Fruit fly (Drosophila melanogaster) whole organism, prepupa: ENCODE results near the gene ND-15.

Source experiments
- Blimp-1 ChIP-seq: fragments of 200-800 bp; sonication (Bioruptor generic); optimal IDR thresholded peaks from 3 replicates; lab custom pipeline; 2017; ENCODE audit warnings: missing biosample characterization, missing genetic modification characterization, mild to moderate bottlenecking, moderate library complexity, missing genetic modification reagents
- CG10669 ChIP-seq: fragments of 200-800 bp; sonication (Bioruptor generic); optimal IDR thresholded peaks from 3 replicates; lab custom pipeline; 2018; ENCODE audit warnings: missing biosample characterization, mild to moderate bottlenecking, missing genetic modification characterization, moderate library complexity
- CG11294 ChIP-seq: fragments of 200-800 bp; sonication (Bioruptor generic); IDR thresholded peaks from 2 replicates; pipeline ENCODE4 v1.3.6; 2022; ENCODE audit warnings: missing biosample characterization, missing genetic modification characterization
- CG11762 ChIP-seq: fragments of 200-800 bp; sonication (Bioruptor generic); optimal IDR thresholded peaks from 3 replicates; lab custom pipeline; 2016; ENCODE audit warnings: missing biosample characterization, missing genetic modification characterization; ENCODE audit not compliant: insufficient read depth
- CG15336 ChIP-seq: fragments of 200-800 bp; sonication (Bioruptor generic); IDR thresholded peaks from 2 replicates; pipeline ENCODE4 v1.3.6; 2022; ENCODE audit warnings: missing biosample characterization, missing genetic modification characterization
- CG16779 ChIP-seq: fragments of 200-800 bp; sonication (Bioruptor generic); optimal IDR thresholded peaks from 3 replicates; lab custom pipeline; 2017; ENCODE audit warnings: missing biosample characterization, mild to moderate bottlenecking, missing genetic modification characterization
- CG31627 ChIP-seq: fragments of 200-800 bp; sonication (Bioruptor generic); optimal IDR thresholded peaks from 3 replicates; lab custom pipeline; 2016; ENCODE audit warnings: missing biosample characterization, missing genetic modification characterization
- CG32006 ChIP-seq: fragments of 200-800 bp; sonication (Bioruptor generic); optimal IDR thresholded peaks from 3 replicates; lab custom pipeline; 2017; ENCODE audit warnings: missing biosample characterization, mild to moderate bottlenecking, missing genetic modification characterization
- CG34406 ChIP-seq: fragments of 200-800 bp; sonication (Bioruptor generic); optimal IDR thresholded peaks from 3 replicates; lab custom pipeline; 2016; ENCODE audit warnings: missing biosample characterization, missing genetic modification characterization
- CG4318 ChIP-seq: fragments of 200-800 bp; sonication (Bioruptor generic); optimal IDR thresholded peaks from 3 replicates; lab custom pipeline; 2017; ENCODE audit warnings: missing biosample characterization, mild to moderate bottlenecking, missing genetic modification characterization
- CG6163 ChIP-seq: fragments of 200-800 bp; sonication (Bioruptor generic); IDR thresholded peaks from 3 replicates; pipeline ENCODE4 v1.3.6; 2022; ENCODE audit warnings: missing biosample characterization, missing genetic modification characterization
- CG6276 ChIP-seq: fragments of 200-800 bp; sonication (Bioruptor generic); optimal IDR thresholded peaks from 2 replicates; lab custom pipeline; 2017; ENCODE audit warnings: missing biosample characterization, mild to moderate bottlenecking, missing genetic modification characterization
- CG6808 ChIP-seq: fragments of 200-800 bp; sonication (Bioruptor generic); optimal IDR thresholded peaks from 3 replicates; lab custom pipeline; 2017; ENCODE audit warnings: missing biosample characterization, missing genetic modification characterization, mild to moderate bottlenecking, moderate library complexity, missing genetic modification reagents
- CG6854 ChIP-seq: fragments of 200-800 bp; sonication (Bioruptor generic); optimal IDR thresholded peaks from 2 replicates; lab custom pipeline; 2017; ENCODE audit warnings: missing biosample characterization, mild to moderate bottlenecking, missing genetic modification characterization
- CG7368 ChIP-seq: fragments of 200-800 bp; sonication (Bioruptor generic); optimal IDR thresholded peaks from 3 replicates; lab custom pipeline; 2016; ENCODE audit warnings: missing biosample characterization, missing genetic modification characterization
- Eip75B ChIP-seq: fragments of 200-800 bp; sonication (Bioruptor generic); optimal IDR thresholded peaks from 3 replicates; lab custom pipeline; 2016; ENCODE audit warnings: missing biosample characterization, missing genetic modification characterization
- Eip78C ChIP-seq: fragments of 200-800 bp; sonication (Bioruptor generic); peaks from one replicate; lab custom pipeline; 2016; ENCODE audit warnings: missing biosample characterization, missing genetic modification characterization
- Eip93F ChIP-seq: fragments of 200-800 bp; sonication (Bioruptor generic); optimal IDR thresholded peaks from 2 replicates; lab custom pipeline; 2016; ENCODE audit warnings: missing biosample characterization, mild to moderate bottlenecking, missing genetic modification characterization
- Hr38 ChIP-seq: sonication (Bioruptor generic); optimal IDR thresholded peaks from 2 replicates; lab custom pipeline; 2016; ENCODE audit warnings: missing biosample characterization, missing genetic modification characterization
- Hr39 ChIP-seq: fragments of 200-800 bp; sonication (Bioruptor generic); optimal IDR thresholded peaks from 2 replicates; lab custom pipeline; 2016; ENCODE audit warnings: missing biosample characterization, missing genetic modification characterization
- Lpt ChIP-seq: fragments of 200-800 bp; sonication (Bioruptor generic); optimal IDR thresholded peaks from 3 replicates; lab custom pipeline; 2016; ENCODE audit warnings: missing biosample characterization, missing genetic modification characterization
- Met ChIP-seq: fragments of 200-800 bp; sonication (Bioruptor generic); optimal IDR thresholded peaks from 3 replicates; lab custom pipeline; 2016; ENCODE audit warnings: missing biosample characterization, missing genetic modification characterization
- OdsH ChIP-seq: fragments of 200-800 bp; sonication (Bioruptor generic); optimal IDR thresholded peaks from 3 replicates; lab custom pipeline; 2016; ENCODE audit warnings: missing biosample characterization, missing genetic modification characterization
- Smox ChIP-seq: fragments of 200-800 bp; sonication (Bioruptor generic); optimal IDR thresholded peaks from 3 replicates; lab custom pipeline; 2016; ENCODE audit warnings: missing biosample characterization, missing genetic modification characterization
- Sox14 ChIP-seq: fragments of 200-800 bp; sonication (Bioruptor generic); optimal IDR thresholded peaks from 3 replicates; lab custom pipeline; 2016; ENCODE audit warnings: missing biosample characterization, missing genetic modification characterization
- achi ChIP-seq: fragments of 200-800 bp; sonication (Bioruptor generic); optimal IDR thresholded peaks from 3 replicates; lab custom pipeline; 2016; ENCODE audit warnings: missing biosample characterization, missing genetic modification characterization
- acj6 ChIP-seq: fragments of 200-800 bp; sonication (Bioruptor generic); optimal IDR thresholded peaks from 3 replicates; lab custom pipeline; 2016; ENCODE audit warnings: missing biosample characterization, missing genetic modification characterization
- cyc ChIP-seq: fragments of 200-800 bp; sonication (Bioruptor generic); optimal IDR thresholded peaks from 3 replicates; lab custom pipeline; 2016; ENCODE audit warnings: missing biosample characterization, missing genetic modification characterization
- dac ChIP-seq: fragments of 200-800 bp; sonication (Bioruptor generic); optimal IDR thresholded peaks from 2 replicates; lab custom pipeline; 2017; ENCODE audit warnings: missing biosample characterization, mild to moderate bottlenecking, missing genetic modification characterization
- dsx ChIP-seq: fragments of 200-800 bp; optimal IDR thresholded peaks from 3 replicates; lab custom pipeline; 2019; ENCODE audit warnings: missing biosample characterization, mild to moderate bottlenecking, missing genetic modification characterization, moderate library complexity; ENCODE audit not compliant: poor library complexity, severe bottlenecking
- eg ChIP-seq: fragments of 200-800 bp; sonication (Bioruptor generic); IDR thresholded peaks from 3 replicates; pipeline ENCODE4 v1.3.6; 2022; ENCODE audit warnings: missing biosample characterization, missing genetic modification characterization
- esn ChIP-seq: fragments of 200-800 bp; sonication (Bioruptor generic); optimal IDR thresholded peaks from 2 replicates; lab custom pipeline; 2016; ENCODE audit warnings: missing biosample characterization, mild to moderate bottlenecking, missing genetic modification characterization, moderate library complexity
- fd59A ChIP-seq: fragments of 200-800 bp; sonication (Bioruptor generic); optimal IDR thresholded peaks from 2 replicates; lab custom pipeline; 2017; ENCODE audit warnings: missing biosample characterization, mild to moderate bottlenecking, missing genetic modification characterization, missing genetic modification reagents
- fkh ChIP-seq: fragments of 200-800 bp; sonication (Bioruptor generic); optimal IDR thresholded peaks from 3 replicates; lab custom pipeline; 2017; ENCODE audit warnings: missing biosample characterization, mild to moderate bottlenecking, missing genetic modification characterization, moderate library complexity
- net ChIP-seq: fragments of 200-800 bp; sonication (Bioruptor generic); optimal IDR thresholded peaks from 3 replicates; lab custom pipeline; 2016; ENCODE audit warnings: missing biosample characterization, missing genetic modification characterization
- pdm3 ChIP-seq: fragments of 200-800 bp; sonication (Bioruptor generic); optimal IDR thresholded peaks from 3 replicates; lab custom pipeline; 2016; ENCODE audit warnings: missing biosample characterization, missing genetic modification characterization
- ss ChIP-seq, 2 experiments: fragments of 200-800 bp; sonication (Bioruptor generic); optimal IDR thresholded peaks; 2 replicates in 1 of 2; 3 replicates in 1 of 2; lab custom pipeline; 2017 to 2018; ENCODE audit warnings: mild to moderate bottlenecking in 2 of 2, missing biosample characterization in 2 of 2, missing genetic modification characterization in 2 of 2, moderate library complexity in 1 of 2
- svp ChIP-seq: fragments of 200-800 bp; sonication (Bioruptor generic); peaks from one replicate; lab custom pipeline; 2016; ENCODE audit warnings: missing biosample characterization, missing genetic modification characterization
- topi ChIP-seq: fragments of 200-800 bp; sonication (Bioruptor generic); optimal IDR thresholded peaks from 3 replicates; lab custom pipeline; 2016; ENCODE audit warnings: missing biosample characterization, missing genetic modification characterization
- vri ChIP-seq: fragments of 200-800 bp; sonication (Bioruptor generic); optimal IDR thresholded peaks from 3 replicates; lab custom pipeline; 2016; ENCODE audit warnings: missing biosample characterization, mild to moderate bottlenecking, missing genetic modification characterization

ND-15 gene

dm6 chr2L:72752-73435, 41.6 kb upstream of the ND-15 start (continued):
- TF ChIP-seq CG7368 (GFP tag; lab: Kevin White, UChicago) (no peak), CG4318 (GFP tag; lab: Kevin White, UChicago) (no peak), Eip75B (GFP tag; lab: Kevin White, UChicago) (no peak), CG34406 (GFP tag; lab: Kevin White, UChicago) (no peak), Eip93F (GFP tag; lab: Kevin White, UChicago) (no peak), achi (GFP tag; lab: Kevin White, UChicago) (peak; percentile 90), CG11294 (GFP tag; lab: Robert Waterston, UW) (no peak), cyc (GFP tag; lab: Kevin White, UChicago) (peak; percentile 35), CG6163 (GFP tag; lab: Robert Waterston, UW) (peak; percentile 67), topi (GFP tag; lab: Kevin White, UChicago) (peak; percentile 20), fkh (no peak), OdsH (GFP tag; lab: Kevin White, UChicago) (peak; percentile 20), eg (GFP tag; lab: Robert Waterston, UW) (no peak), CG10669 (no peak), CG6808 (no peak), fd59A (GFP tag; lab: Kevin White, UChicago) (no peak), net (GFP tag; lab: Kevin White, UChicago) (peak; percentile 20), Hr39 (GFP tag; lab: Kevin White, UChicago) (no peak), esn (peak; percentile 14), Smox (GFP tag; lab: Kevin White, UChicago) (no peak)

dm6 chr2L:73760-74388, 40.7 kb upstream of the ND-15 start:
- no peak for TF ChIP-seq Hr38 (GFP tag; lab: Kevin White, UChicago)
- no peak for TF ChIP-seq dac (GFP tag; lab: Kevin White, UChicago)
- TF ChIP-seq CG6854 (GFP tag; lab: Kevin White, UChicago): no peak
- TF ChIP-seq Sox14 (GFP tag; lab: Kevin White, UChicago): no peak
- no peak for TF ChIP-seq Blimp-1
- peak; percentile 58 for TF ChIP-seq fkh
- TF ChIP-seq topi (GFP tag; lab: Kevin White, UChicago): no peak
- TF ChIP-seq Eip78C: peak; percentile 79
- no peak for TF ChIP-seq Hr39 (GFP tag; lab: Kevin White, UChicago)
- no peak for TF ChIP-seq CG31627 (GFP tag; lab: Kevin White, UChicago)
- no peak for TF ChIP-seq vri
- TF ChIP-seq CG11294 (GFP tag; lab: Robert Waterston, UW): no peak
- peak; percentile 12 for TF ChIP-seq CG6808
- no peak for TF ChIP-seq achi (GFP tag; lab: Kevin White, UChicago)
- TF ChIP-seq CG11762: no peak
- TF ChIP-seq acj6: no peak
- peak in 1 of 2 experiments; percentile 18 for TF ChIP-seq ss (GFP tag; optimal IDR thresholded peaks at IDR 0.05; lab: Kevin White, UChicago)
- TF ChIP-seq pdm3 (GFP tag; lab: Kevin White, UChicago): no peak
- TF ChIP-seq svp: peak; percentile 79

dm6 chr2L:76048-76447, 38.5 kb upstream of the ND-15 start, which contains the start of gene CG11374:
Gene CG11374 (plus strand): TSS chr2L:76348.
- TF ChIP-seq CG6163 (GFP tag; lab: Robert Waterston, UW) (no peak), Lpt (GFP tag; lab: Kevin White, UChicago) (no peak), dsx (no peak), CG6276 (GFP tag; lab: Kevin White, UChicago) (no peak), CG32006 (GFP tag; lab: Kevin White, UChicago) (no peak), fd59A (GFP tag; lab: Kevin White, UChicago) (no peak), CG15336 (no peak), svp (no peak), CG16779 (no peak), Met (no peak), Smox (GFP tag; lab: Kevin White, UChicago) (no peak), Blimp-1 (no peak)
